Fruit fly (Drosophila melanogaster): ENCODE results near the gene ArgRS.

DNA sequence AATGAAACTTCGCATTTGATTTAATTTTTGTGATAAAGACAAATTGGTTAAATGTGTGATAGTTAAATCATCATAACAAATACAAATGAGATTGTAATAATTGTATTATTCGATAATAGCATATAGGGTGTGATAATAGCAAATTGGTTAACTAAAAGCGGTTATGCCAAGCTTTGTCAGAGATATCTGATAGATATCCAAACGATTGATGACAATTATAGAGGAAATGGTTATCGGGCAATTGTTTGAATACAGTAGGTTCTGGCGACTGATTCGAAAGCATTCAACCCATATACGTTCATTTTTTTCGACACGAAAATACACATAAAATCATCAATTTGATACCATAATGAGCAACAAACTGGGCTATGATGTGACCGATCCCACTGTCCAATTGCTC, 34.7 kb downstream of the ArgRS start, which contains the start of gene CG8509:
- no peak for TF ChIP-seq Ets98B (GFP tag; IDR thresholded peaks at IDR 0.05)
- TF ChIP-seq CG13204 (GFP tag; optimal IDR thresholded peaks at IDR 0.05) = no peak
- no peak for TF ChIP-seq EcR (GFP tag; optimal IDR thresholded peaks at IDR 0.05)
- no peak for TF ChIP-seq CG14655 (GFP tag; optimal IDR thresholded peaks at IDR 0.05)
- no peak for TF ChIP-seq CG15710 (tag; optimal IDR thresholded peaks at IDR 0.05)

Measured in whole organism, pupa.